Fruit fly (Drosophila melanogaster): Measurements from ENCODE around the gene CG14717.
A peak's percentile ranks its signal among the peaks of the same experiment; 100 is the strongest.

CG14717 gene

dm6 chr3R:11678016-11678415 is 18.3 kb upstream of the CG14717 start, which contains the start of gene CG18476 (continued):
- TF ChIP-seq D (optimal IDR thresholded peaks at IDR 0.05) (no peak), D (GFP tag; optimal IDR thresholded peaks at IDR 0.05) (peak; percentile 84), dati (GFP tag; IDR thresholded peaks at IDR 0.05) (peak; percentile 35; the same call in 1 of the 2 replicates), CG7556 (GFP tag; optimal IDR thresholded peaks at IDR 0.05) (peak; percentile 88), Dip2 (GFP tag; IDR thresholded peaks at IDR 0.05) (no peak; the same call in 1 of the 2 replicates), CG6854 (GFP tag; optimal IDR thresholded peaks at IDR 0.05) (peak; percentile 64), btn (GFP tag; optimal IDR thresholded peaks at IDR 0.05) (no peak), CG17612 (GFP tag; IDR thresholded peaks at IDR 0.05) (peak; percentile 89), z (GFP tag; IDR thresholded peaks at IDR 0.05) (no peak), schlank (tag; optimal IDR thresholded peaks at IDR 0.05) (peak; percentile 60), CG7271 (tag; optimal IDR thresholded peaks at IDR 0.05) (peak; percentile 84), Sox100B (GFP tag; optimal IDR thresholded peaks at IDR 0.05) (peak; percentile 90), gem (tag; optimal IDR thresholded peaks at IDR 0.05) (peak; percentile 97), Lhr (GFP tag; optimal IDR thresholded peaks at IDR 0.05) (peak; percentile 64), TFAM (GFP tag; optimal IDR thresholded peaks at IDR 0.05) (no peak), wor (GFP tag; IDR thresholded peaks at IDR 0.05) (peak; percentile 85), CG3838 (GFP tag; optimal IDR thresholded peaks at IDR 0.05) (peak; percentile 73), Abd-B (GFP tag; optimal IDR thresholded peaks at IDR 0.05) (peak; percentile 97), CG10959 (GFP tag; IDR thresholded peaks at IDR 0.05) (peak; percentile 75), rib (GFP tag; IDR thresholded peaks at IDR 0.05) (peak; percentile 83), sc (optimal IDR thresholded peaks at IDR 0.05) (no peak), sc (GFP tag; optimal IDR thresholded peaks at IDR 0.05) (peak; percentile 44), CG4360 (GFP tag; IDR thresholded peaks at IDR 0.05) (peak; percentile 50; the same call in 1 of the 2 replicates), fd96Cb (tag; optimal IDR thresholded peaks at IDR 0.05) (peak; percentile 93), Lpt (GFP tag; optimal IDR thresholded peaks at IDR 0.05) (no peak), CG8359 (GFP tag; optimal IDR thresholded peaks at IDR 0.05; ENCODE audit: borderline replicate concordance) (peak; percentile 73), CG12769 (tag; optimal IDR thresholded peaks at IDR 0.05) (no peak), CG9727 (GFP tag; optimal IDR thresholded peaks at IDR 0.05) (peak; percentile 91), D19A (tag; optimal IDR thresholded peaks at IDR 0.05) (peak; percentile 87), Pdp1 (GFP tag; optimal IDR thresholded peaks at IDR 0.05) (peak; percentile 78 to 83), CG13894 (tag; optimal IDR thresholded peaks at IDR 0.05) (peak; percentile 84), kah (GFP tag; optimal IDR thresholded peaks at IDR 0.05) (peak; percentile 72), az2 (GFP tag; optimal IDR thresholded peaks at IDR 0.05) (peak; percentile 90), Ets65A (GFP tag) (peak; percentile 90), Bgb (GFP tag; IDR thresholded peaks at IDR 0.05; ENCODE audit: partially characterized antibody) (no peak), Chrac-16 (GFP tag; optimal IDR thresholded peaks at IDR 0.05) (peak; percentile 88), shn (GFP tag; optimal IDR thresholded peaks at IDR 0.05) (peak; percentile 20), Dad (GFP tag; optimal IDR thresholded peaks at IDR 0.05) (peak; percentile 30), MBD-R2 (GFP tag; IDR thresholded peaks at IDR 0.05) (peak; percentile 90), CG17186 (GFP tag; optimal IDR thresholded peaks at IDR 0.05) (peak; percentile 48), Bteb2 (GFP tag; optimal IDR thresholded peaks at IDR 0.05) (peak; percentile 77), Tbp (GFP tag; optimal IDR thresholded peaks at IDR 0.05) (no peak), Stat92E (GFP tag; optimal IDR thresholded peaks at IDR 0.05) (peak in 1 of 3 experiments; percentile 50), CG6791 (GFP tag; IDR thresholded peaks at IDR 0.05; ENCODE audit: partially characterized antibody) (no peak), pan (optimal IDR thresholded peaks at IDR 0.05) (no peak), pan (GFP tag; optimal IDR thresholded peaks at IDR 0.05 in 1 of 2, IDR thresholded peaks at IDR 0.05 in 1 of 2) (peak in 1 of 2 experiments; percentile 97), CG12299 (tag; optimal IDR thresholded peaks at IDR 0.05) (peak; percentile 89), CG2199 (GFP tag; IDR thresholded peaks at IDR 0.05) (peak; percentile 90), CG7839 (tag; optimal IDR thresholded peaks at IDR 0.05) (peak; percentile 96), lbe (GFP tag; optimal IDR thresholded peaks at IDR 0.05) (peak; percentile 79), jing (GFP tag; optimal IDR thresholded peaks at IDR 0.05) (peak; percentile 63)
